Fruit fly (Drosophila melanogaster) whole organism, pupa: ENCODE measurements around the gene Ccdc114.
A peak's percentile ranks its signal among the peaks of the same experiment; 100 is the strongest.

Experiments
- CG10348 ChIP-seq: fragments of 200-800 bp; sonication (Bioruptor generic); IDR thresholded peaks from 2 replicates; pipeline ENCODE4 v1.3.6; 2022; ENCODE audit warnings: missing biosample characterization, missing genetic modification characterization
- CG12605 ChIP-seq: fragments of 200-800 bp; sonication (Bioruptor generic); IDR thresholded peaks from 2 replicates; pipeline ENCODE4 v1.3.6; 2022; ENCODE audit warnings: missing biosample characterization, missing genetic modification characterization
- CG13204 ChIP-seq: fragments of 200-800 bp; sonication (Bioruptor generic); optimal IDR thresholded peaks from 2 replicates; lab custom pipeline; 2018; ENCODE audit warnings: missing biosample characterization, mild to moderate bottlenecking, missing genetic modification characterization, moderate library complexity
- CG14655 ChIP-seq: fragments of 200-800 bp; sonication (Bioruptor generic); optimal IDR thresholded peaks from 3 replicates; lab custom pipeline; 2017; ENCODE audit warnings: mild to moderate bottlenecking, missing biosample characterization, missing genetic modification reagents, missing genetic modification characterization
- CG15710 ChIP-seq: fragments of 200-800 bp; sonication (Bioruptor generic); optimal IDR thresholded peaks from 2 replicates; lab custom pipeline; 2018; ENCODE audit warnings: missing biosample characterization, mild to moderate bottlenecking, missing genetic modification characterization, moderate library complexity
- CG17806 ChIP-seq: fragments of 200-800 bp; sonication (Bioruptor generic); optimal IDR thresholded peaks from 2 replicates; lab custom pipeline; 2018; ENCODE audit warnings: missing biosample characterization, mild to moderate bottlenecking, missing genetic modification characterization, moderate library complexity
- CG32121 ChIP-seq: fragments of 200-800 bp; sonication (Bioruptor generic); IDR thresholded peaks from 2 replicates; pipeline ENCODE4 v1.3.6; 2022; ENCODE audit warnings: missing biosample characterization, missing genetic modification characterization
- CG34367 ChIP-seq: fragments of 200-800 bp; sonication (Bioruptor generic); optimal IDR thresholded peaks from 2 replicates; lab custom pipeline; 2018; ENCODE audit warnings: missing biosample characterization, mild to moderate bottlenecking, missing genetic modification characterization
- CG4496 ChIP-seq: fragments of 200-800 bp; sonication (Bioruptor generic); IDR thresholded peaks from 3 replicates; pipeline ENCODE4 v1.3.6; 2022; ENCODE audit warnings: missing biosample characterization, missing genetic modification characterization
- CG8159 ChIP-seq: fragments of 200-800 bp; sonication (Bioruptor generic); optimal IDR thresholded peaks from 3 replicates; lab custom pipeline; 2018; ENCODE audit warnings: missing biosample characterization, mild to moderate bottlenecking, missing genetic modification characterization, moderate library complexity
- CG8301 ChIP-seq: fragments of 200-800 bp; sonication (Bioruptor generic); optimal IDR thresholded peaks from 2 replicates; lab custom pipeline; 2018; ENCODE audit warnings: missing biosample characterization, mild to moderate bottlenecking, missing genetic modification characterization
- CG9948 ChIP-seq: fragments of 200-800 bp; sonication (Bioruptor generic); optimal IDR thresholded peaks from 2 replicates; lab custom pipeline; 2018; ENCODE audit warnings: missing biosample characterization, mild to moderate bottlenecking, missing genetic modification characterization, moderate library complexity
- D1 ChIP-seq: fragments of 200-800 bp; sonication (Bioruptor generic); optimal IDR thresholded peaks from 2 replicates; lab custom pipeline; 2018; ENCODE audit warnings: missing biosample characterization, mild to moderate bottlenecking, missing genetic modification characterization, moderate library complexity
- EcR ChIP-seq: fragments of 200-800 bp; sonication (Bioruptor generic); optimal IDR thresholded peaks from 3 replicates; lab custom pipeline; 2019; ENCODE audit warnings: missing biosample characterization, missing genetic modification characterization, mild to moderate bottlenecking, moderate library complexity, missing genetic modification reagents
- Ets98B ChIP-seq: fragments of 200-800 bp; sonication (Bioruptor generic); IDR thresholded peaks from 2 replicates; pipeline ENCODE4 v1.3.6; 2022; ENCODE audit warnings: missing biosample characterization, missing genetic modification characterization
- Pif1A ChIP-seq: fragments of 200-800 bp; sonication (Bioruptor generic); optimal IDR thresholded peaks from 3 replicates; lab custom pipeline; 2016; ENCODE audit warnings: missing biosample characterization, missing genetic modification characterization
- Pif1B ChIP-seq: fragments of 200-800 bp; sonication (Bioruptor generic); optimal IDR thresholded peaks from 3 replicates; lab custom pipeline; 2016; ENCODE audit warnings: missing biosample characterization, missing genetic modification characterization
- Snoo ChIP-seq: fragments of 200-800 bp; sonication (Bioruptor generic); optimal IDR thresholded peaks from 3 replicates; lab custom pipeline; 2017; ENCODE audit warnings: missing biosample characterization, mild to moderate bottlenecking, missing genetic modification characterization, inconsistent platforms
- fd96Ca ChIP-seq: fragments of 200-800 bp; sonication (Bioruptor generic); IDR thresholded peaks from 3 replicates; pipeline ENCODE4 v1.3.6; 2022; ENCODE audit warnings: missing biosample characterization, missing genetic modification characterization
- gl ChIP-seq: fragments of 200-800 bp; sonication (Bioruptor generic); optimal IDR thresholded peaks from 2 replicates; lab custom pipeline; 2018; ENCODE audit warnings: missing biosample characterization, mild to moderate bottlenecking, missing genetic modification characterization
- rn ChIP-seq: fragments of 200-800 bp; sonication (Bioruptor generic); IDR thresholded peaks from 2 replicates; pipeline ENCODE4 v1.3.6; 2022; ENCODE audit warnings: missing biosample characterization, missing genetic modification characterization

The Ccdc114 gene

DNA sequence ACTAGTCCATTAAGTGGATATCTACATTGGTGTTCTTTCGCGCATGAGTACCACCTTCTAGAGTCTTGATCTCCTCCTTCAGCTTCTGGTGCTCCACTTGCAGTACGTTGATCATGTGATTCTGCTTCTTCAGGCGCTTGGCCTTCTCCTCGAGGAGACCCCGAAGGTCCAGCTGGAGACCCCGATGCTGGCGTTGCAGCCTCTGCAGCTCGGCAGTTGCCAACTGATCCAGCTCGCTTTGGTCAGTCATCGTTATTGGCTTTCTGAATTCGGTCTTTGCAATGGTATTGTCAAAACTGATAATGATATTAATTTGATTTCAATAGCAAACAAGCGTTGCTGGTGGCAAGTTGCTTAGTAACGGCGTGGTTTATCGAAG is at the start of gene Ccdc114:
Ccdc114 (minus strand) TSS at position 347 of the 379 bp plus-strand sequence.
- TF ChIP-seq D1 (no peak), CG14655 (GFP tag; lab: Kevin White, UChicago) (no peak), CG4496 (GFP tag; lab: Robert Waterston, UW) (no peak), Pif1A (GFP tag; lab: Kevin White, UChicago) (no peak), fd96Ca (no peak), CG12605 (no peak), Ets98B (no peak), Snoo (tag; lab: Kevin White, UChicago) (no peak), gl (tag; lab: Kevin White, UChicago) (no peak), Pif1B (no peak), EcR (GFP tag; lab: Kevin White, UChicago) (no peak), CG8159 (tag; lab: Kevin White, UChicago) (no peak), rn (no peak), CG9948 (tag; lab: Kevin White, UChicago) (no peak), CG34367 (tag; lab: Kevin White, UChicago) (no peak), CG32121 (GFP tag; lab: Robert Waterston, UW) (no peak), CG17806 (no peak), CG15710 (no peak)
- TF ChIP-seq, all 21 proteins: peak for 0

DNA sequence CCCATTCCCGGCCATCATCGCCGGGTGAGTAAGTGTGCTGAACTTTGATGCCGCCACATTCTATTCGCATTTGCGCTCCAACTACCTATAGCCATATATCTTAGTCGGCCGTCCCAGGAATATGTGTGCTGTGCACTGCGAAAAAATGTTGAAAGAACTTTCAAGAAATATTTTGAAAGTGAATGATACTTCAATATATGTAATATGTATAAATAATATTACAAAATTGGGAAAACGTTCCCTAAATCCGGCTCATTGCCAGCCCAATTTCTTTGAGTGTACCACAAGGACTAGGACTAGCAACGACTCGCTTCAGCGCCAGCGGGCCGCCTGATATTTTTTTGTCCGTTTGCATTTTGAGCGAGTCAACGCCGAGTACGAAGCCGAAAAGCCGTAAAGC is 48.7 kb upstream of the Ccdc114 start:
- no peak for TF ChIP-seq CG8159 (tag; lab: Kevin White, UChicago)
- no peak for TF ChIP-seq D1
- TF ChIP-seq CG14655 (GFP tag; lab: Kevin White, UChicago): peak; percentile 22
- TF ChIP-seq Ets98B: no peak
- TF ChIP-seq EcR (GFP tag; lab: Kevin White, UChicago): no peak
- TF ChIP-seq CG13204 (GFP tag; lab: Kevin White, UChicago): no peak

DNA sequence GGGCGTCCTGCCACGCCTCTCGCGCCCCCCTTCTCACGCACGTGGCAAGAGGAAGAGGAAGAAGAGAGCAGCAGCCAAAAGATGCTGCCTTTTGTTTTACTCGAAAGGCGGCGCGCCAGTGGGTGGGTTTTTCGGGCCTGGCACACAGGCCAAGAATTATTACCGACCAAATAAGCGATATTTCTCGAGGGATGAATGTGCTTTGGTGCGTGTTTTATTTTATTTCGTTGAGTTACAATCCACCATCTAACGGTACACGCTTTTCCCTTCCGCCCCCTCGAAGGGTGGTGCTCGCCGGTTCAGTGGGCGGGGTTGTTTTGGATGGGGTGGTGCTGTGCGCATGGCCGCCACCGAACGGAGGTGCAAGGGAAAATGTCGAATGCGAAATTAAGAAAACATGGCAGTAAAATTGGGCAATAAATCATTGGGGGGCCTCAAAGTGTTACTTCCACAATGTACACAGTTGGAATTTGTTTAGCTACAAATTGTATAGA is 47.7 kb upstream of the Ccdc114 start:
- TF ChIP-seq rn: no peak
- no peak for TF ChIP-seq CG12605
- no peak for TF ChIP-seq D1

DNA sequence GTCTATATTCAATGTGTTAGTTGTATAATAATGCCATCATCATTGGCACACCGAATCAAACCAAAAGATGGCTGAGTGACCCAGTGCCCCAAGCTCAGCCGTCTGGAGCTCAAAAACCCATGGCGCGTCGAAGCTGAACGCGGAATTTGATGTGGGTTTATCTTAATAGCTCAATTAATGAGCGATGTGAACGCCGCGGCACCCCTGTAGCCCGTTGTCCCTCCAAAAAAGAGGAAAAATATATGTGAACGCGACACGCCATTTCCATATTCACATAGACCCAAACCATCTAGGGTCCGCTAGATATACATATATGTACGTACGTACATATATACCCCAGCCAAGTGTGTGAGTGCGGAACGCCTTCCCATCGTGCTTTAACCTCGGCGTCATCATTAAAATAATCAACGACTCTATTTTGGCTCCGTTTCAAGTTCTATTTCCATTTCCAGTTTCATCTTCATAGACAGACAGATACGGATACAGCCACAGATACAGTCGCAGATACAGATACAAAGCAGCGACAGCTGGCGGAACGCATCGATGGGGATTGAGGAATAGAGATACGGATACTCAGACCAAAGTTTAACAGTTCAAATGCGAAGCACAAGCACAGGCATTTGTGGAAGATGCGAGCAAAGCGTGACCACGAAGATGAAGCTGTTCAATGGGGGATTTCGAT is 39.8 kb upstream of the Ccdc114 start:
- TF ChIP-seq Pif1A (GFP tag; lab: Kevin White, UChicago) (no peak), CG15710 (no peak), D1 (no peak), CG34367 (tag; lab: Kevin White, UChicago) (no peak)

DNA sequence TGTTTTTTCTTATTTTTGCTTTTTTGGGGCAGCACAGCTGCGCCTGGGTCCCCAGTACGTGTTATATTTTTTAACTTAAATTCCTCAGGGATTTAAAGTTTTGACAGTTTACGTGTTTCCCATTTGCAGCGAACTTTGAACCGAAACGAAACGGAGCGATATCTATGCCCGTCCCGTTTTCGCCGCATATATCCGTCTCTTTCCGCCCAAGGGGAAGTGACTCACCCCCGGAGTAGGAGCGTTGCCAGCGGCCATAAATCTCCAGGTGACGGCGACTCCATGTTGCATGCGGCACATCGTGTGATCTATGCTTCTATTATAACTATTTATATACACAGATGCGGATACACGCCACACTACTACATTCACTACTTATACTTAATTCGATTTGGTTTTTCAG is 37.2 kb upstream of the Ccdc114 start:
- no peak for TF ChIP-seq CG32121 (GFP tag; lab: Robert Waterston, UW)
- no peak for TF ChIP-seq CG12605
- TF ChIP-seq Pif1B: no peak
- TF ChIP-seq CG14655 (GFP tag; lab: Kevin White, UChicago): no peak
- TF ChIP-seq CG34367 (tag; lab: Kevin White, UChicago): no peak
- TF ChIP-seq EcR (GFP tag; lab: Kevin White, UChicago): no peak
- TF ChIP-seq, all 21 proteins: peak for 0

DNA sequence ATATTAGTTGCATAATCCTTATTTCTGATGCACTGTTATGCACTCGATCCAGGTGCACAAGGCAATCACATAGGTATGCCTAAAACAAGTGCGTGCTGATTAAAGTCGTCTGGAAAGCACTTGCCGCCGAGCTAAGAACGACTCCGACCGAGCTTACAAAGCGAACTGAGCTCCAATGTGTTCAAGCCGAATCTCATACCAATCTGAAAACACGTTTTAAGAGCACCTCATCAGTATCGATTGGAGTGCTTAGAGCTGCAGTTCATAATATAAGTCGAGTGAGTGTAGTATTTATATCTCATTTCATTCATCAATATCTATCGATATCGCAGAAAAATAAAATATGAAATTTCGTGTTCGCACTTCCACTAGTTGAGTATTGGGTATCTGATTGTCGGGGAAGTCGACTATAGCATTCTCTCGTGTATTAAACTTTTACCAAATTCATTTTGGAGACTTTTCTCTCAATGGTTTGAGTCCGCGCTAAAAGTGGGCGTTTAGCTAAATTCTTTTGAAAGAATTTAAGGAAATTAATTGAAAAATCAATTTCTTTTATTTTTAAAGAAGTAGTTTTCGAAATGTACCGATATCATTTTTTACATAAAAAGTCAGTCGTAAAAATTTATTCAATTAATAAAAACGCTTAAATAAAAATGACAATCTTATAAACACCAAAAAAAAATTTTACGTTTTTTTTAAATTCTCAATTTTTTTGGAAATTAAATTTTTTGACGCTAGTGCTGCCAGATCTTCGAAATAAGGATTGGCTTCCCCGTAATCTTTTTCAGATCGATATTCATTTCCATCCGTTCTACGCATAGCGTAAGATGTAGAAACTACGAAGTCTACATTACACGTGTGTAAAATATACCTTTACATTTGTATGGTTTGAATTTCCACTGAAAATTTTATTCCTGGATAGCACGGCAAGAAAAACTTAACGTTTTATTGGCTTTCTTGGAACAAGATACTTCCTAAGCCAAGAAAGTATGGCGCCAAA is 31.3 kb upstream of the Ccdc114 start, which contains the start of gene modSP:
modSP (minus strand) TSS at position 169 of the 1,000 bp plus-strand sequence.
- TF ChIP-seq CG13204 (GFP tag; lab: Kevin White, UChicago) (no peak), CG14655 (GFP tag; lab: Kevin White, UChicago) (no peak), CG8301 (tag; lab: Kevin White, UChicago) (peak; percentile 18), EcR (GFP tag; lab: Kevin White, UChicago) (peak; percentile 66), fd96Ca (peak; percentile 47; the same call in 1 of the 3 replicates), D1 (peak; percentile 13), CG32121 (GFP tag; lab: Robert Waterston, UW) (0 out of 2 replicates have a peak, but pooled peaks have one; percentile 13), CG10348 (no peak), CG34367 (tag; lab: Kevin White, UChicago) (no peak), Snoo (tag; lab: Kevin White, UChicago) (peak; percentile 8), Pif1A (GFP tag; lab: Kevin White, UChicago) (peak; percentile 59), CG15710 (no peak), rn (no peak), Pif1B (no peak), CG8159 (tag; lab: Kevin White, UChicago) (peak; percentile 19), CG4496 (GFP tag; lab: Robert Waterston, UW) (peak; percentile 68), CG12605 (peak; percentile 43; the same call in 1 of the 2 replicates), Ets98B (peak; percentile 54; the same call in 1 of the 2 replicates), gl (tag; lab: Kevin White, UChicago) (peak; percentile 31), CG9948 (tag; lab: Kevin White, UChicago) (no peak), CG17806 (peak; percentile 9)
